Worm (Caenorhabditis elegans) whole organism, L2 larva: ENCODE results near the gene spp-13.
A peak's percentile ranks its signal among the peaks of the same experiment; 100 is the strongest.

ENCODE experiments used
- C34F6.9 ChIP-seq: fragments of 150-350 bp; optimal IDR thresholded peaks from 2 replicates; lab custom pipeline; 2014; ENCODE audit warnings: missing biosample characterization, missing genetic modification characterization
- F13H6.1 ChIP-seq: sonication (generic microtip); optimal IDR thresholded peaks from 2 replicates; lab custom pipeline; 2016; ENCODE audit warnings: missing genetic modification characterization, missing compliant biosample characterization
- R02D3.7 ChIP-seq: fragments of 150-350 bp; optimal IDR thresholded peaks from 2 replicates; lab custom pipeline; 2014; ENCODE audit warnings: missing biosample characterization, missing genetic modification characterization
- Y55F3AM.14 ChIP-seq: fragments of 200-800 bp; sonication (Bioruptor generic); optimal IDR thresholded peaks from 2 replicates; lab custom pipeline; 2018; ENCODE audit warnings: mild to moderate bottlenecking, missing genetic modification characterization, missing compliant biosample characterization
- ZK546.5 ChIP-seq: sonication (generic microtip); optimal IDR thresholded peaks from 2 replicates; lab custom pipeline; 2017; ENCODE audit warnings: missing biosample characterization, missing genetic modification characterization
- alr-1 ChIP-seq: fragments of 150-350 bp; optimal IDR thresholded peaks from 2 replicates; lab custom pipeline; 2014; ENCODE audit warnings: missing biosample characterization, missing genetic modification characterization
- aly-2 ChIP-seq: fragments of 150-350 bp; optimal IDR thresholded peaks from 2 replicates; lab custom pipeline; 2014; ENCODE audit warnings: missing biosample characterization, missing genetic modification characterization
- ama-1 ChIP-seq: fragments of 150-350 bp; optimal IDR thresholded peaks from 2 replicates; lab custom pipeline; 2018; ENCODE audit warnings: inconsistent platforms
- blmp-1 ChIP-seq: sonication (generic microtip); optimal IDR thresholded peaks from 2 replicates; lab custom pipeline; 2017; ENCODE audit warnings: missing genetic modification characterization, mild to moderate bottlenecking, missing compliant biosample characterization, antibody characterized with exemption, moderate library complexity; ENCODE audit not compliant: insufficient read depth
- ceh-16 ChIP-seq: fragments of 150-350 bp; optimal IDR thresholded peaks from 2 replicates; lab custom pipeline; 2014; ENCODE audit warnings: missing biosample characterization, missing genetic modification characterization
- ceh-82 ChIP-seq: fragments of 150-350 bp; optimal IDR thresholded peaks from 2 replicates; lab custom pipeline; 2014; ENCODE audit warnings: missing biosample characterization, missing genetic modification characterization
- crh-2 ChIP-seq: sonication (generic microtip); optimal IDR thresholded peaks from 2 replicates; lab custom pipeline; 2017; ENCODE audit warnings: missing biosample characterization, missing genetic modification characterization
- dmd-4 ChIP-seq: sonication (generic microtip); optimal IDR thresholded peaks from 2 replicates; lab custom pipeline; 2017; ENCODE audit warnings: missing biosample characterization, missing genetic modification characterization
- egl-27 ChIP-seq: sonication (generic microtip); optimal IDR thresholded peaks from 3 replicates; lab custom pipeline; 2017; ENCODE audit warnings: missing biosample characterization, missing genetic modification reagents, missing genetic modification characterization
- elt-1 ChIP-seq: fragments of 150-350 bp; optimal IDR thresholded peaks from 2 replicates; lab custom pipeline; 2014; ENCODE audit warnings: missing biosample characterization, missing genetic modification characterization
- elt-3 ChIP-seq: sonication (generic microtip); optimal IDR thresholded peaks from 2 replicates; lab custom pipeline; 2017; ENCODE audit warnings: missing biosample characterization, missing genetic modification characterization
- fos-1 ChIP-seq: fragments of 150-350 bp; optimal IDR thresholded peaks from 2 replicates; lab custom pipeline; 2014; ENCODE audit warnings: missing biosample characterization, missing genetic modification characterization
- gmeb-1 ChIP-seq: fragments of 150-350 bp; optimal IDR thresholded peaks from 2 replicates; lab custom pipeline; 2014; ENCODE audit warnings: missing biosample characterization, missing genetic modification characterization
- lin-11 ChIP-seq: fragments of 150-350 bp; sonication (generic microtip); optimal IDR thresholded peaks from 2 replicates; lab custom pipeline; 2014; ENCODE audit warnings: missing biosample characterization, missing genetic modification characterization, inconsistent platforms, mixed read lengths
- lin-13 ChIP-seq: fragments of 150-350 bp; optimal IDR thresholded peaks from 2 replicates; lab custom pipeline; 2014; ENCODE audit warnings: missing biosample characterization, missing genetic modification reagents, missing genetic modification characterization
- lin-39 ChIP-seq: fragments of 150-350 bp; optimal IDR thresholded peaks from 2 replicates; lab custom pipeline; 2014; ENCODE audit warnings: missing biosample characterization, missing genetic modification reagents, missing genetic modification characterization
- lsy-2 ChIP-seq, 2 experiments: fragments of 150-350 bp in 1 of 2; sonication (generic microtip) in 1 of 2; optimal IDR thresholded peaks; 2 replicates each; lab custom pipeline; 2014 to 2017; ENCODE audit warnings: missing biosample characterization in 2 of 2, missing genetic modification characterization in 2 of 2
- mab-5 ChIP-seq: fragments of 150-350 bp; optimal IDR thresholded peaks from 2 replicates; lab custom pipeline; 2014; ENCODE audit warnings: missing biosample characterization, missing genetic modification characterization
- mbf-1 ChIP-seq: sonication (generic microtip); optimal IDR thresholded peaks from 2 replicates; lab custom pipeline; 2017; ENCODE audit warnings: missing biosample characterization, missing genetic modification characterization
- mdl-1 ChIP-seq, 2 experiments: fragments of 150-350 bp in 1 of 2; sonication (generic microtip) in 1 of 2; optimal IDR thresholded peaks; 2 replicates each; lab custom pipeline; 2017; ENCODE audit warnings: missing biosample characterization in 2 of 2, missing genetic modification characterization in 2 of 2
- nhr-10 ChIP-seq: sonication (generic microtip); optimal IDR thresholded peaks from 2 replicates; lab custom pipeline; 2017; ENCODE audit warnings: missing biosample characterization, missing genetic modification characterization
- nhr-11 ChIP-seq: fragments of 150-350 bp; optimal IDR thresholded peaks from 2 replicates; lab custom pipeline; 2014; ENCODE audit warnings: missing biosample characterization, missing genetic modification characterization
- nhr-12 ChIP-seq: fragments of 150-350 bp; optimal IDR thresholded peaks from 2 replicates; lab custom pipeline; 2014; ENCODE audit warnings: missing biosample characterization, missing genetic modification characterization
- nhr-129 ChIP-seq: fragments of 150-350 bp; optimal IDR thresholded peaks from 2 replicates; lab custom pipeline; 2014; ENCODE audit warnings: missing biosample characterization, missing genetic modification characterization
- nhr-21 ChIP-seq: fragments of 150-350 bp; optimal IDR thresholded peaks from 2 replicates; lab custom pipeline; 2014; ENCODE audit warnings: missing biosample characterization, missing genetic modification characterization
- nhr-23 ChIP-seq: fragments of 150-350 bp; optimal IDR thresholded peaks from 2 replicates; lab custom pipeline; 2014; ENCODE audit warnings: missing biosample characterization, missing genetic modification reagents, missing genetic modification characterization
- nhr-237 ChIP-seq: fragments of 150-350 bp; optimal IDR thresholded peaks from 2 replicates; lab custom pipeline; 2014; ENCODE audit warnings: missing biosample characterization, missing genetic modification characterization
- nhr-25 ChIP-seq: fragments of 150-350 bp; sonication (generic microtip); optimal IDR thresholded peaks from 3 replicates; lab custom pipeline; 2014; ENCODE audit warnings: missing biosample characterization, missing genetic modification characterization
- nhr-6 ChIP-seq: fragments of 150-350 bp; optimal IDR thresholded peaks from 2 replicates; lab custom pipeline; 2014; ENCODE audit warnings: missing biosample characterization, missing genetic modification characterization
- nhr-77 ChIP-seq: fragments of 150-350 bp; optimal IDR thresholded peaks from 2 replicates; lab custom pipeline; 2014; ENCODE audit warnings: missing biosample characterization, missing genetic modification characterization
- peb-1 ChIP-seq: fragments of 150-350 bp; optimal IDR thresholded peaks from 2 replicates; lab custom pipeline; 2014; ENCODE audit warnings: missing biosample characterization, missing genetic modification characterization
- sem-4 ChIP-seq: fragments of 150-350 bp; optimal IDR thresholded peaks from 2 replicates; lab custom pipeline; 2014; ENCODE audit warnings: missing biosample characterization, missing genetic modification reagents, missing genetic modification characterization
- skn-1 ChIP-seq: sonication (generic microtip); optimal IDR thresholded peaks from 2 replicates; lab custom pipeline; 2017; ENCODE audit warnings: missing biosample characterization, missing genetic modification characterization
- sma-3 ChIP-seq: sonication (generic microtip); optimal IDR thresholded peaks from 2 replicates; lab custom pipeline; 2016; ENCODE audit warnings: missing genetic modification reagents, missing genetic modification characterization, missing compliant biosample characterization
- sma-9 ChIP-seq, 2 experiments: fragments of 150-350 bp in 1 of 2; sonication (generic microtip) in 1 of 2; optimal IDR thresholded peaks; 2 replicates each; lab custom pipeline; 2014 to 2016; ENCODE audit warnings: missing genetic modification characterization in 2 of 2, mild to moderate bottlenecking in 1 of 2, missing biosample characterization in 1 of 2, missing compliant biosample characterization in 1 of 2, missing genetic modification reagents in 1 of 2, moderate library complexity in 1 of 2
- snpc-4 ChIP-seq: fragments of 150-350 bp; optimal IDR thresholded peaks from 2 replicates; lab custom pipeline; 2014; ENCODE audit warnings: missing biosample characterization, missing genetic modification characterization
- unc-39 ChIP-seq: fragments of 150-350 bp; optimal IDR thresholded peaks from 2 replicates; lab custom pipeline; 2014; ENCODE audit warnings: missing biosample characterization, missing genetic modification characterization
- unc-55 ChIP-seq: fragments of 150-350 bp; sonication (generic microtip); optimal IDR thresholded peaks from 3 replicates; lab custom pipeline; 2014; ENCODE audit warnings: missing biosample characterization, missing genetic modification reagents, missing genetic modification characterization
- unc-62 ChIP-seq: fragments of 150-350 bp; optimal IDR thresholded peaks from 2 replicates; lab custom pipeline; 2014; ENCODE audit warnings: missing biosample characterization, missing genetic modification reagents, missing genetic modification characterization
- zag-1 ChIP-seq: fragments of 150-350 bp; optimal IDR thresholded peaks from 2 replicates; lab custom pipeline; 2014; ENCODE audit warnings: missing biosample characterization, missing genetic modification characterization
- ztf-1 ChIP-seq: fragments of 200-800 bp; sonication (Bioruptor generic); conservative IDR thresholded peaks from 2 replicates; pipeline ENCODE4 v1.3.6; 2022; ENCODE audit warnings: missing genetic modification characterization, missing compliant biosample characterization
- ztf-11 ChIP-seq: sonication (generic microtip); optimal IDR thresholded peaks from 2 replicates; lab custom pipeline; 2017; ENCODE audit warnings: missing biosample characterization, missing genetic modification characterization
- ztf-4 ChIP-seq: fragments of 150-350 bp; optimal IDR thresholded peaks from 2 replicates; lab custom pipeline; 2014; ENCODE audit warnings: missing biosample characterization, missing genetic modification characterization

The spp-13 gene

ce11 chrX:8408267-8408666 is 10.1 kb downstream of the spp-13 start, which contains the start of gene sulp-3:
Gene sulp-3 (minus strand): TSS chrX:8408367.
- TF ChIP-seq lin-11 (tag; lab: Kevin White, UChicago) (no peak), elt-3 (tag; lab: Kevin White, UChicago) (no peak)

- TF ChIP-seq elt-3 (tag; lab: Kevin White, UChicago) (no peak), peb-1 (tag; lab: Kevin White, UChicago) (no peak)
Measured at ce11 chrX:8406815-8407214, 11.5 kb downstream of the spp-13 start.

- TF ChIP-seq elt-3 (tag; lab: Kevin White, UChicago) (no peak), ZK546.5 (tag; lab: Kevin White, UChicago) (no peak), ama-1 (lab: Kevin White, UChicago) (no peak), mab-5 (tag; lab: Kevin White, UChicago) (peak; percentile 71), zag-1 (peak; percentile 37), nhr-21 (tag; lab: Kevin White, UChicago) (peak; percentile 89), nhr-10 (tag; lab: Kevin White, UChicago) (peak; percentile 26), mdl-1 (tag; optimal IDR thresholded peaks at IDR 0.05; lab: Kevin White, UChicago) (peak; percentile 64 to 83), blmp-1 (tag; lab: Kevin White, UChicago) (peak; percentile 67), fos-1 (tag; lab: Kevin White, UChicago) (peak; percentile 76), C34F6.9 (peak; percentile 87), nhr-6 (peak; percentile 93), alr-1 (no peak), ztf-11 (tag; lab: Kevin White, UChicago) (peak; percentile 56), ceh-82 (peak; percentile 10), nhr-11 (tag; lab: Kevin White, UChicago) (no peak), ztf-1 (GFP tag; lab: Robert Waterston, UW) (no peak), ztf-4 (tag; lab: Kevin White, UChicago) (peak; percentile 61), sma-9 (GFP tag; optimal IDR thresholded peaks at IDR 0.05; lab: Kevin White, UChicago) (peak; percentile 93), sma-9 (tag; optimal IDR thresholded peaks at IDR 0.05; lab: Kevin White, UChicago) (no peak), unc-39 (tag; lab: Kevin White, UChicago) (no peak), Y55F3AM.14 (GFP tag; lab: Kevin White, UChicago) (peak; percentile 92), sem-4 (tag; lab: Kevin White, UChicago) (peak; percentile 72), lsy-2 (tag; optimal IDR thresholded peaks at IDR 0.05; lab: Kevin White, UChicago) (peak; percentile 74 to 78), peb-1 (tag; lab: Kevin White, UChicago) (no peak), unc-55 (GFP tag; lab: Kevin White, UChicago) (peak; percentile 83), unc-62 (GFP tag; lab: Kevin White, UChicago) (peak; percentile 16), R02D3.7 (no peak), nhr-237 (no peak), elt-1 (tag; lab: Kevin White, UChicago) (no peak), crh-2 (peak; percentile 92), snpc-4 (tag; lab: Kevin White, UChicago) (peak; percentile 16), nhr-12 (tag; lab: Kevin White, UChicago) (peak; percentile 32), skn-1 (tag; lab: Kevin White, UChicago) (no peak), egl-27 (tag; lab: Kevin White, UChicago) (peak; percentile 83), nhr-23 (tag; lab: Kevin White, UChicago) (no peak), nhr-25 (tag; lab: Kevin White, UChicago) (peak; percentile 85), ceh-16 (tag; lab: Kevin White, UChicago) (peak; percentile 51), mbf-1 (tag; lab: Kevin White, UChicago) (no peak), F13H6.1 (tag; lab: Kevin White, UChicago) (peak; percentile 96), lin-11 (tag; lab: Kevin White, UChicago) (peak; percentile 92), lin-13 (GFP tag; lab: Kevin White, UChicago) (peak; percentile 88), sma-3 (GFP tag; lab: Kevin White, UChicago) (peak; percentile 88), aly-2 (tag; lab: Kevin White, UChicago) (no peak), nhr-77 (tag; lab: Kevin White, UChicago) (no peak), nhr-129 (tag; lab: Kevin White, UChicago) (peak; percentile 95), lin-39 (tag; lab: Kevin White, UChicago) (no peak), gmeb-1 (tag; lab: Kevin White, UChicago) (peak; percentile 81), dmd-4 (tag; lab: Kevin White, UChicago) (no peak)
Measured at ce11 chrX:8404308-8405085, 13.8 kb downstream of the spp-13 start.
